Worm (Caenorhabditis elegans): Measurements from ENCODE around the gene nhr-86.

DNA sequence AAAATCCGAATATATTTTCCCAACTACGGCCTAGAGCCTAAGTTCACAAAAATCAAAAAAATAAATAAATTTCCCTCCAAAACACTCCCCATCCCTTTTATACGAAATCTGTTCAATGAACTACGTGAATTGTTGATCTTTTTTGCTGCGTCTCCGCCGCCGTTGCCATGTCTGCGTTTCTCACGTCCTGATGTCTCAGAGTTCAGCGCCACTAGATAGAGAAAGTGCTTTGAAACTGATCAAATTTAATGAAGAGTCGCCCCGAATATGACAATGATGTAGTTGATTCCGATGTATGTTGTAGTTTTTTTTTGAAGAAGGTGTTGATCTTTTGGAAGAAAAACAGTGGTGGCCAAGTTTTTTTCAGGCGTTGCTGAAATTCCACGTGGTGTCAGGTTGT is 12.4 kb downstream of the nhr-86 start:
- no peak for TF ChIP-seq hlh-4 (tag; optimal IDR thresholded peaks at IDR 0.05)
- TF ChIP-seq unc-130 (tag; optimal IDR thresholded peaks at IDR 0.05), result no peak
- TF ChIP-seq aly-2 (tag; optimal IDR thresholded peaks at IDR 0.05), result no peak
